Worm (Caenorhabditis elegans) whole organism, young adult: ENCODE measurements around the gene bbs-8.

Source experiments
- B0336.3 ChIP-seq: fragments of 200-800 bp; sonication (Bioruptor generic); IDR thresholded peaks from 2 replicates; pipeline ENCODE4 v1.3.6; 2022; ENCODE audit warnings: missing genetic modification characterization, missing compliant biosample characterization
- C06A6.2 ChIP-seq: fragments of 200-800 bp; sonication (Bioruptor generic); conservative IDR thresholded peaks from 2 replicates; pipeline ENCODE4 v1.3.6; 2022; ENCODE audit warnings: missing genetic modification characterization, missing compliant biosample characterization
- D2030.7 ChIP-seq: fragments of 200-800 bp; sonication (Bioruptor generic); IDR thresholded peaks from 2 replicates; pipeline ENCODE4 v1.3.6; 2022; ENCODE audit warnings: missing genetic modification reagents, missing genetic modification characterization, missing compliant biosample characterization
- F49E8.2 ChIP-seq: sonication (generic microtip); optimal IDR thresholded peaks from 3 replicates; lab custom pipeline; 2017; ENCODE audit warnings: missing genetic modification characterization, mild to moderate bottlenecking, missing compliant biosample characterization, antibody characterized with exemption, moderate library complexity; ENCODE audit not compliant: insufficient read depth
- F52B5.7 ChIP-seq: sonication (generic microtip); optimal IDR thresholded peaks from 2 replicates; lab custom pipeline; 2016; ENCODE audit warnings: mild to moderate bottlenecking, missing genetic modification characterization, missing compliant biosample characterization
- F57A8.1 ChIP-seq: fragments of 200-800 bp; sonication (Bioruptor generic); optimal IDR thresholded peaks from 2 replicates; lab custom pipeline; 2018; ENCODE audit warnings: mild to moderate bottlenecking, missing genetic modification characterization, moderate library complexity, missing compliant biosample characterization
- K11D2.4 ChIP-seq: fragments of 200-800 bp; sonication (Bioruptor generic); IDR thresholded peaks from 2 replicates; pipeline ENCODE4 v1.3.6; 2022; ENCODE audit warnings: missing genetic modification reagents, missing genetic modification characterization, missing compliant biosample characterization
- T26A5.8 ChIP-seq: sonication (generic microtip); optimal IDR thresholded peaks from 2 replicates; lab custom pipeline; 2016; ENCODE audit warnings: missing genetic modification characterization, missing compliant biosample characterization
- Y53F4B.3 ChIP-seq: fragments of 200-800 bp; sonication (Bioruptor generic); IDR thresholded peaks from 2 replicates; pipeline ENCODE4 v1.3.6; 2022; ENCODE audit warnings: missing genetic modification reagents, missing genetic modification characterization, missing compliant biosample characterization
- akir-1 ChIP-seq: fragments of 200-800 bp; sonication (Bioruptor generic); optimal IDR thresholded peaks from 2 replicates; lab custom pipeline; 2018; ENCODE audit warnings: mild to moderate bottlenecking, missing genetic modification characterization, moderate library complexity, missing compliant biosample characterization
- aptf-3 ChIP-seq: fragments of 200-800 bp; sonication (Bioruptor generic); IDR thresholded peaks from 2 replicates; pipeline ENCODE4 v1.3.6; 2022; ENCODE audit warnings: missing genetic modification characterization, missing compliant biosample characterization
- athp-1 ChIP-seq: sonication (generic microtip); optimal IDR thresholded peaks from 2 replicates; lab custom pipeline; 2017; ENCODE audit warnings: mild to moderate bottlenecking, missing genetic modification characterization, missing compliant biosample characterization
- attf-5 ChIP-seq: fragments of 200-800 bp; sonication (Bioruptor generic); optimal IDR thresholded peaks from 2 replicates; lab custom pipeline; 2018; ENCODE audit warnings: mild to moderate bottlenecking, missing genetic modification characterization, missing compliant biosample characterization
- attf-6 ChIP-seq: fragments of 200-800 bp; sonication (Bioruptor generic); IDR thresholded peaks from 2 replicates; pipeline ENCODE4 v1.3.6; 2022; ENCODE audit warnings: missing genetic modification reagents, missing genetic modification characterization, missing compliant biosample characterization
- bed-1 ChIP-seq: fragments of 200-800 bp; sonication (Bioruptor generic); IDR thresholded peaks from 2 replicates; pipeline ENCODE4 v1.3.6; 2022; ENCODE audit warnings: missing genetic modification reagents, missing genetic modification characterization, missing compliant biosample characterization
- cebp-1 ChIP-seq, 2 experiments: fragments of 200-800 bp in 1 of 2; sonication (Bioruptor generic) in 1 of 2; sonication (generic microtip) in 1 of 2; IDR thresholded peaks in 1 of 2; optimal IDR thresholded peaks in 1 of 2; 2 replicates each; pipeline versions ENCODE4 v1.3.6 to Lab custom; 2017 to 2022; ENCODE audit warnings: missing compliant biosample characterization in 2 of 2, missing genetic modification characterization in 2 of 2, mild to moderate bottlenecking in 1 of 2, missing genetic modification reagents in 1 of 2, moderate library complexity in 1 of 2
- chd-7 ChIP-seq: sonication (generic microtip); optimal IDR thresholded peaks from 2 replicates; lab custom pipeline; 2016; ENCODE audit warnings: mild to moderate bottlenecking, missing genetic modification characterization, moderate library complexity, missing compliant biosample characterization
- dox-1 ChIP-seq: fragments of 200-800 bp; sonication (Bioruptor generic); IDR thresholded peaks from 2 replicates; pipeline ENCODE4 v1.3.6; 2022; ENCODE audit warnings: missing genetic modification reagents, missing genetic modification characterization, missing compliant biosample characterization
- efl-1 ChIP-seq: fragments of 150-350 bp; optimal IDR thresholded peaks from 2 replicates; lab custom pipeline; 2014; ENCODE audit warnings: missing biosample characterization, missing genetic modification reagents, missing genetic modification characterization
- ekl-4 ChIP-seq: fragments of 200-800 bp; sonication (Bioruptor generic); IDR thresholded peaks from 2 replicates; pipeline ENCODE4 v1.3.6; 2022; ENCODE audit warnings: missing genetic modification reagents, missing genetic modification characterization, missing compliant biosample characterization
- gei-17 ChIP-seq: fragments of 200-800 bp; sonication (Bioruptor generic); optimal IDR thresholded peaks from 2 replicates; lab custom pipeline; 2018; ENCODE audit warnings: mild to moderate bottlenecking, missing genetic modification characterization, missing compliant biosample characterization
- him-1 ChIP-seq: sonication (generic microtip); optimal IDR thresholded peaks from 2 replicates; lab custom pipeline; 2016; ENCODE audit warnings: missing genotype, missing genetic modification reagents, missing genetic modification characterization, missing compliant biosample characterization
- hlh-26 ChIP-seq: fragments of 200-800 bp; sonication (Bioruptor generic); conservative IDR thresholded peaks from 2 replicates; pipeline ENCODE4 v1.3.6; 2022; ENCODE audit warnings: missing genetic modification reagents, missing genetic modification characterization, missing compliant biosample characterization
- hmg-1.2 ChIP-seq: fragments of 200-800 bp; sonication (Bioruptor generic); IDR thresholded peaks from 2 replicates; pipeline ENCODE4 v1.3.6; 2022; ENCODE audit warnings: missing genetic modification reagents, missing genetic modification characterization, missing compliant biosample characterization
- hrde-1 ChIP-seq: sonication (generic microtip); optimal IDR thresholded peaks from 2 replicates; lab custom pipeline; 2016; ENCODE audit warnings: missing genetic modification characterization, mild to moderate bottlenecking, missing compliant biosample characterization, moderate library complexity, missing genotype, missing genetic modification reagents, borderline replicate concordance
- lsl-1 ChIP-seq: fragments of 200-800 bp; sonication (Bioruptor generic); optimal IDR thresholded peaks from 2 replicates; lab custom pipeline; 2018; ENCODE audit warnings: mild to moderate bottlenecking, missing genetic modification characterization, moderate library complexity, missing compliant biosample characterization
- madf-10 ChIP-seq: sonication (generic microtip); optimal IDR thresholded peaks from 2 replicates; lab custom pipeline; 2016; ENCODE audit warnings: mild to moderate bottlenecking, missing genetic modification characterization, missing compliant biosample characterization
- madf-6 ChIP-seq: fragments of 200-800 bp; sonication (Bioruptor generic); IDR thresholded peaks from 2 replicates; pipeline ENCODE4 v1.3.6; 2022; ENCODE audit warnings: missing genetic modification reagents, missing genetic modification characterization, missing compliant biosample characterization
- nhr-179 ChIP-seq: sonication (generic microtip); optimal IDR thresholded peaks from 2 replicates; lab custom pipeline; 2016; ENCODE audit warnings: mild to moderate bottlenecking, missing genetic modification characterization, missing compliant biosample characterization
- nhr-27 ChIP-seq: fragments of 200-800 bp; sonication (Bioruptor generic); optimal IDR thresholded peaks from 2 replicates; lab custom pipeline; 2018; ENCODE audit warnings: mild to moderate bottlenecking, missing genetic modification characterization, moderate library complexity, missing compliant biosample characterization
- nhr-80 ChIP-seq: sonication (generic microtip); optimal IDR thresholded peaks from 2 replicates; lab custom pipeline; 2016; ENCODE audit warnings: missing genetic modification characterization, missing compliant biosample characterization
- pha-4 ChIP-seq: fragments of 150-350 bp; sonication (generic microtip); optimal IDR thresholded peaks from 2 replicates; lab custom pipeline; 2014; ENCODE audit warnings: missing biosample characterization, missing genetic modification reagents, missing genetic modification characterization
- sdz-38 ChIP-seq: sonication (generic microtip); optimal IDR thresholded peaks from 2 replicates; lab custom pipeline; 2016; ENCODE audit warnings: missing genotype, missing genetic modification characterization, missing compliant biosample characterization
- snpc-1.1 ChIP-seq: sonication (generic microtip); optimal IDR thresholded peaks from 2 replicates; lab custom pipeline; 2017; ENCODE audit warnings: missing genetic modification characterization, mild to moderate bottlenecking, missing compliant biosample characterization, antibody characterized with exemption, moderate library complexity, missing genotype, missing genetic modification reagents; ENCODE audit not compliant: insufficient read depth
- snpc-3.4 ChIP-seq: sonication (generic microtip); optimal IDR thresholded peaks from 2 replicates; lab custom pipeline; 2017; ENCODE audit warnings: missing genetic modification characterization, mild to moderate bottlenecking, missing compliant biosample characterization, antibody characterized with exemption, moderate library complexity, missing genotype, missing genetic modification reagents
- somi-1 ChIP-seq: fragments of 200-800 bp; sonication (Bioruptor generic); optimal IDR thresholded peaks from 2 replicates; lab custom pipeline; 2018; ENCODE audit warnings: mild to moderate bottlenecking, missing genetic modification characterization, missing compliant biosample characterization
- unc-130 ChIP-seq: sonication (generic microtip); optimal IDR thresholded peaks from 2 replicates; lab custom pipeline; 2016; ENCODE audit warnings: missing genetic modification reagents, missing genetic modification characterization, missing compliant biosample characterization
- unc-62 ChIP-seq: fragments of 150-350 bp; optimal IDR thresholded peaks from 2 replicates; lab custom pipeline; 2014; ENCODE audit warnings: missing biosample characterization, missing genetic modification reagents, missing genetic modification characterization
- xnd-1 ChIP-seq: sonication (generic microtip); optimal IDR thresholded peaks from 2 replicates; lab custom pipeline; 2016; ENCODE audit warnings: missing genotype, missing genetic modification reagents, missing genetic modification characterization, missing compliant biosample characterization
- ztf-26 ChIP-seq: sonication (generic microtip); optimal IDR thresholded peaks from 2 replicates; lab custom pipeline; 2017; ENCODE audit warnings: missing genetic modification characterization, missing compliant biosample characterization
- ztf-28 ChIP-seq: fragments of 200-800 bp; sonication (Bioruptor generic); IDR thresholded peaks from 2 replicates; pipeline ENCODE4 v1.3.6; 2022; ENCODE audit warnings: missing genetic modification reagents, missing genetic modification characterization, missing compliant biosample characterization
- ztf-3 ChIP-seq: fragments of 200-800 bp; sonication (Bioruptor generic); optimal IDR thresholded peaks from 2 replicates; lab custom pipeline; 2018; ENCODE audit warnings: mild to moderate bottlenecking, missing genetic modification characterization, missing compliant biosample characterization

bbs-8 gene

ce11 chrV:6731594-6731993 is 33.3 kb downstream of the bbs-8 start, which contains the start of gene grl-9:
Gene grl-9, minus strand, starts transcription at chrV:6731694.
- no peak for TF ChIP-seq cebp-1 (GFP tag; IDR thresholded peaks at IDR 0.05; lab: Robert Waterston, UW)
- no peak for TF ChIP-seq cebp-1 (tag; optimal IDR thresholded peaks at IDR 0.05; lab: Kevin White, UChicago)
- no peak for TF ChIP-seq aptf-3 (GFP tag; lab: Robert Waterston, UW)
- TF ChIP-seq K11D2.4 (GFP tag; lab: Robert Waterston, UW) = no peak
- TF ChIP-seq athp-1 (tag; lab: Kevin White, UChicago) = no peak
- TF ChIP-seq nhr-27 (tag; lab: Kevin White, UChicago) = no peak
- TF ChIP-seq ztf-3 (GFP tag; lab: Kevin White, UChicago) = no peak
- TF ChIP-seq F49E8.2 (tag; lab: Kevin White, UChicago) = no peak
- TF ChIP-seq ztf-28 (GFP tag; lab: Robert Waterston, UW) = no peak
- TF ChIP-seq chd-7 (tag; lab: Kevin White, UChicago) = no peak

DNA sequence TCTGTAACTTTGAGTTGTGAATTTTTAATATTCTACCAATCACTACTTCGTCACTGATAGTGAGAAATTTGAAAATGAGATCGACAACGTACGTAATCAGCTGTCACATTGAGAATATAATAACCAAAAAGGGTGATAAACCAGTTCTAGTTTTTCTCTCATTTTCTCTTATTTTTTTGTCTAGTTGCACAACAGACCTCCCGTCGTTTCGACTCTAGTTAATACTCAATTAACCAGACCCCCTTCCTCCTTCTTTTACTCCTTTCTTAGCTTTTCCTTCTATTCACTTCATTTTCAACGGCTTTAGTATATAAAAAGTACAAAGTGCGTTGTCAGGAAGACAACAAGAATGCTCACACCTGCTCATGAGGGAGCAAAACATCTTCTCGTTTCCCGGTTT is 37.6 kb downstream of the bbs-8 start, which contains the start of gene ZC487.1:
Gene ZC487.1 (plus strand): TSS at position 301 of the 400 bp plus-strand sequence.
- TF ChIP-seq ztf-26 (no peak), Y53F4B.3 (no peak), chd-7 (tag; lab: Kevin White, UChicago) (no peak), him-1 (no peak), B0336.3 (GFP tag; lab: Robert Waterston, UW) (no peak), F57A8.1 (GFP tag; lab: Kevin White, UChicago) (no peak), D2030.7 (GFP tag; lab: Robert Waterston, UW) (no peak), snpc-1.1 (tag; lab: Kevin White, UChicago) (no peak), nhr-179 (no peak)

DNA sequence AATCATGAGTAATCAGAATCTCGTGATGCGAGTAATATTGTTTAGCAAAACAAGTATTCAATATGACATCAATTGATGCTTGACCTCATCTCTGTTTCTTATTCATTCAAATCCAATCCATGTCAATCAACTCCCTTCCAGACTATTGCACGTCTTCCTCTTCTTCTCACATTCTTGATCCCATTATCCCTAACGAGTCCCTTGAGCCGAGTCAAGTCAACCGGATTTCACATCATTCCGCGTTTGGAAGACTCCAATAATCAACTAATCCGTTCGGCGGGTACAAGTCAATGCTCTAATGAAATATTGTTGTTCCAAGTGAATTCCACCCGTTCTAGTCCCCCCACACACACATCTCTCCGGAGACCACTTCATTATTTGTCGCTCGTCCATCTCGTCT is 38.6 kb downstream of the bbs-8 start:
- TF ChIP-seq F52B5.7 (tag; lab: Kevin White, UChicago) (no peak), C06A6.2 (GFP tag; lab: Robert Waterston, UW) (no peak), madf-10 (tag; lab: Kevin White, UChicago) (no peak), hlh-26 (GFP tag; lab: Robert Waterston, UW) (no peak), attf-6 (GFP tag; lab: Robert Waterston, UW) (no peak), lsl-1 (no peak), nhr-80 (tag; lab: Kevin White, UChicago) (no peak), bed-1 (no peak)

ce11 chrV:6722378-6722777 is 42.5 kb downstream of the bbs-8 start, which contains the start of gene ZC487.2:
Gene ZC487.2, minus strand, starts transcription at chrV:6722478.
- TF ChIP-seq madf-6 (GFP tag; lab: Robert Waterston, UW) (no peak), K11D2.4 (GFP tag; lab: Robert Waterston, UW) (no peak), unc-62 (GFP tag; lab: Kevin White, UChicago) (no peak), Y53F4B.3 (no peak), unc-130 (no peak), snpc-3.4 (tag; lab: Kevin White, UChicago) (no peak), hrde-1 (no peak), C06A6.2 (GFP tag; lab: Robert Waterston, UW) (no peak), sdz-38 (no peak), aptf-3 (GFP tag; lab: Robert Waterston, UW) (no peak)

- no peak for TF ChIP-seq gei-17 (GFP tag; lab: Kevin White, UChicago)
- no peak for TF ChIP-seq akir-1 (GFP tag; lab: Kevin White, UChicago)
- TF ChIP-seq hlh-26 (GFP tag; lab: Robert Waterston, UW) = no peak
- no peak for TF ChIP-seq efl-1 (GFP tag; lab: Kevin White, UChicago)
- TF ChIP-seq ekl-4 = no peak
- TF ChIP-seq hmg-1.2 (GFP tag; lab: Robert Waterston, UW) = no peak
- no peak for TF ChIP-seq Y53F4B.3
- no peak for TF ChIP-seq xnd-1 (tag; lab: Kevin White, UChicago)
- TF ChIP-seq dox-1 (GFP tag; lab: Robert Waterston, UW) = no peak
- no peak for TF ChIP-seq attf-5 (GFP tag; lab: Kevin White, UChicago)
- TF ChIP-seq T26A5.8 = no peak
- no peak for TF ChIP-seq somi-1 (GFP tag; lab: Kevin White, UChicago)
- no peak for TF ChIP-seq pha-4
- TF ChIP-seq attf-6 (GFP tag; lab: Robert Waterston, UW) = no peak
These were observed 46.6 kb downstream of the bbs-8 start, which contains the start of gene srg-30 for ce11 chrV:6718232-6718631. Gene srg-30, minus strand, starts transcription at chrV:6718332.
